Fruit fly (Drosophila melanogaster) S2 (cell line): ENCODE data around the gene r-cup.

ENCODE experiments used
- CG8478 ChIP-seq: fragments of >200 bp; optimal IDR thresholded peaks from 2 replicates; lab custom pipeline; 2018
- CTCF ChIP-seq, 2 experiments: fragments of >200 bp; optimal IDR thresholded peaks; 2 replicates each; lab custom pipeline; 2018

Gene r-cup

dm6 chrX:21053099-21053715, 27.5 kb upstream of the r-cup start:
- TF ChIP-seq CTCF (optimal IDR thresholded peaks at IDR 0.05; lab: Kevin White, UChicago) = no peak
- TF ChIP-seq CG8478 (lab: Kevin White, UChicago) = no peak

- TF ChIP-seq CTCF (optimal IDR thresholded peaks at IDR 0.05; lab: Kevin White, UChicago) = no peak
- TF ChIP-seq CG8478 (lab: Kevin White, UChicago) = no peak
These were observed 22.0 kb upstream of the r-cup start for dm6 chrX:21047717-21048116.

- no peak for TF ChIP-seq CG8478 (lab: Kevin White, UChicago)
- no peak for TF ChIP-seq CTCF (optimal IDR thresholded peaks at IDR 0.05; lab: Kevin White, UChicago)
These were observed 20.5 kb upstream of the r-cup start for dm6 chrX:21046141-21046540.

dm6 chrX:21045448-21045941, 19.8 kb upstream of the r-cup start:
- TF ChIP-seq CG8478 (lab: Kevin White, UChicago) (no peak), CTCF (optimal IDR thresholded peaks at IDR 0.05; lab: Kevin White, UChicago) (no peak)

dm6 chrX:21044831-21045447, 19.3 kb upstream of the r-cup start, which contains the start of gene Cbs:
TSS of gene Cbs (plus strand) at chrX:21045138.
- no peak for TF ChIP-seq CTCF (optimal IDR thresholded peaks at IDR 0.05; lab: Kevin White, UChicago)
- TF ChIP-seq CG8478 (lab: Kevin White, UChicago) = no peak

dm6 chrX:21044278-21044830, 18.7 kb upstream of the r-cup start:
- TF ChIP-seq CTCF (optimal IDR thresholded peaks at IDR 0.05; lab: Kevin White, UChicago) (no peak), CG8478 (lab: Kevin White, UChicago) (no peak)

- no peak for TF ChIP-seq CG8478 (lab: Kevin White, UChicago)
- TF ChIP-seq CTCF (optimal IDR thresholded peaks at IDR 0.05; lab: Kevin White, UChicago) = no peak
These were observed 17.2 kb upstream of the r-cup start for dm6 chrX:21042638-21043513.

dm6 chrX:21041825-21042224, 16.1 kb upstream of the r-cup start, which contains the start of gene Mgstl:
TSS of gene Mgstl (plus strand) at chrX:21042125.
- no peak for TF ChIP-seq CTCF (optimal IDR thresholded peaks at IDR 0.05; lab: Kevin White, UChicago)
- TF ChIP-seq CG8478 (lab: Kevin White, UChicago) = no peak

dm6 chrX:21040505-21040904, 14.8 kb upstream of the r-cup start, which contains the start of gene CG15449:
TSS of gene CG15449 (minus strand) at chrX:21040605.
- TF ChIP-seq CG8478 (lab: Kevin White, UChicago) (no peak), CTCF (optimal IDR thresholded peaks at IDR 0.05; lab: Kevin White, UChicago) (no peak)

dm6 chrX:21035938-21036324, 10.2 kb upstream of the r-cup start:
- no peak for TF ChIP-seq CTCF (optimal IDR thresholded peaks at IDR 0.05; lab: Kevin White, UChicago)

dm6 chrX:21035208-21035937, 9.7 kb upstream of the r-cup start, which contains the start of gene Ntf-2:
TSS of gene Ntf-2 (plus strand) at chrX:21035469.
- TF ChIP-seq CG8478 (lab: Kevin White, UChicago) (no peak), CTCF (optimal IDR thresholded peaks at IDR 0.05; lab: Kevin White, UChicago) (no peak)

- TF ChIP-seq CG8478 (lab: Kevin White, UChicago) = no peak
These were observed 8.9 kb upstream of the r-cup start for dm6 chrX:21034638-21035037.

dm6 chrX:21031819-21032261, 6.2 kb upstream of the r-cup start, which contains the start of gene CG1529:
TSS of gene CG1529 (minus strand) at chrX:21031950.
- TF ChIP-seq CG8478 (lab: Kevin White, UChicago) (no peak), CTCF (optimal IDR thresholded peaks at IDR 0.05; lab: Kevin White, UChicago) (no peak)
